Fruit fly (Drosophila melanogaster) whole organism, prepupa: ENCODE results near the gene gdl.

Source experiments
- Blimp-1 ChIP-seq: fragments of 200-800 bp; sonication (Bioruptor generic); optimal IDR thresholded peaks from 3 replicates; lab custom pipeline; 2017; ENCODE audit warnings: missing biosample characterization, missing genetic modification characterization, mild to moderate bottlenecking, moderate library complexity, missing genetic modification reagents
- CG10631 ChIP-seq: fragments of 200-800 bp; sonication (Bioruptor generic); optimal IDR thresholded peaks from 2 replicates; lab custom pipeline; 2016; ENCODE audit warnings: missing biosample characterization, missing genetic modification characterization
- CG11762 ChIP-seq: fragments of 200-800 bp; sonication (Bioruptor generic); optimal IDR thresholded peaks from 3 replicates; lab custom pipeline; 2016; ENCODE audit warnings: missing biosample characterization, missing genetic modification characterization; ENCODE audit not compliant: insufficient read depth
- CG11902 ChIP-seq: fragments of 200-800 bp; sonication (Bioruptor generic); optimal IDR thresholded peaks from 3 replicates; lab custom pipeline; 2016; ENCODE audit warnings: missing biosample characterization, missing genetic modification characterization
- CG1621 ChIP-seq: fragments of 200-800 bp; sonication (Bioruptor generic); optimal IDR thresholded peaks from 3 replicates; lab custom pipeline; 2018; ENCODE audit warnings: missing biosample characterization, mild to moderate bottlenecking, missing genetic modification characterization
- CG3032 ChIP-seq: fragments of 200-800 bp; optimal IDR thresholded peaks from 2 replicates; lab custom pipeline; 2019; ENCODE audit warnings: missing biosample characterization, mild to moderate bottlenecking, missing genetic modification characterization, moderate library complexity
- CG31627 ChIP-seq: fragments of 200-800 bp; sonication (Bioruptor generic); optimal IDR thresholded peaks from 3 replicates; lab custom pipeline; 2016; ENCODE audit warnings: missing biosample characterization, missing genetic modification characterization
- CG32006 ChIP-seq: fragments of 200-800 bp; sonication (Bioruptor generic); optimal IDR thresholded peaks from 3 replicates; lab custom pipeline; 2017; ENCODE audit warnings: missing biosample characterization, mild to moderate bottlenecking, missing genetic modification characterization
- CG3919 ChIP-seq: fragments of 200-800 bp; sonication (Bioruptor generic); optimal IDR thresholded peaks from 3 replicates; lab custom pipeline; 2016; ENCODE audit warnings: missing biosample characterization, missing genetic modification characterization
- CG4318 ChIP-seq: fragments of 200-800 bp; sonication (Bioruptor generic); optimal IDR thresholded peaks from 3 replicates; lab custom pipeline; 2017; ENCODE audit warnings: missing biosample characterization, mild to moderate bottlenecking, missing genetic modification characterization
- CG6163 ChIP-seq: fragments of 200-800 bp; sonication (Bioruptor generic); IDR thresholded peaks from 3 replicates; pipeline ENCODE4 v1.3.6; 2022; ENCODE audit warnings: missing biosample characterization, missing genetic modification characterization
- CG6276 ChIP-seq: fragments of 200-800 bp; sonication (Bioruptor generic); optimal IDR thresholded peaks from 2 replicates; lab custom pipeline; 2017; ENCODE audit warnings: missing biosample characterization, mild to moderate bottlenecking, missing genetic modification characterization
- CG6792 ChIP-seq: fragments of 200-800 bp; sonication (Bioruptor generic); optimal IDR thresholded peaks from 3 replicates; lab custom pipeline; 2016; ENCODE audit warnings: missing biosample characterization, missing genetic modification characterization
- CG6808 ChIP-seq: fragments of 200-800 bp; sonication (Bioruptor generic); optimal IDR thresholded peaks from 3 replicates; lab custom pipeline; 2017; ENCODE audit warnings: missing biosample characterization, missing genetic modification characterization, mild to moderate bottlenecking, moderate library complexity, missing genetic modification reagents
- CG6854 ChIP-seq: fragments of 200-800 bp; sonication (Bioruptor generic); optimal IDR thresholded peaks from 2 replicates; lab custom pipeline; 2017; ENCODE audit warnings: missing biosample characterization, mild to moderate bottlenecking, missing genetic modification characterization
- CG7368 ChIP-seq: fragments of 200-800 bp; sonication (Bioruptor generic); optimal IDR thresholded peaks from 3 replicates; lab custom pipeline; 2016; ENCODE audit warnings: missing biosample characterization, missing genetic modification characterization
- CG8632 ChIP-seq: fragments of 200-800 bp; sonication (Bioruptor generic); optimal IDR thresholded peaks from 3 replicates; lab custom pipeline; 2016; ENCODE audit warnings: missing biosample characterization, missing genetic modification characterization
- CG9139 ChIP-seq: fragments of 200-800 bp; sonication (Bioruptor generic); optimal IDR thresholded peaks from 3 replicates; lab custom pipeline; 2017; ENCODE audit warnings: missing biosample characterization, mild to moderate bottlenecking, missing genetic modification characterization
- Eip78C ChIP-seq: fragments of 200-800 bp; sonication (Bioruptor generic); peaks from one replicate; lab custom pipeline; 2016; ENCODE audit warnings: missing biosample characterization, missing genetic modification characterization
- Eip93F ChIP-seq: fragments of 200-800 bp; sonication (Bioruptor generic); optimal IDR thresholded peaks from 2 replicates; lab custom pipeline; 2016; ENCODE audit warnings: missing biosample characterization, mild to moderate bottlenecking, missing genetic modification characterization
- Ets21C ChIP-seq: fragments of 200-800 bp; sonication (Bioruptor generic); optimal IDR thresholded peaks from 3 replicates; lab custom pipeline; 2016; ENCODE audit warnings: missing biosample characterization, missing genetic modification characterization
- Ets96B ChIP-seq: fragments of 200-800 bp; optimal IDR thresholded peaks from 2 replicates; lab custom pipeline; 2019; ENCODE audit warnings: missing biosample characterization, mild to moderate bottlenecking, missing genetic modification characterization, moderate library complexity
- Hr38 ChIP-seq: sonication (Bioruptor generic); optimal IDR thresholded peaks from 2 replicates; lab custom pipeline; 2016; ENCODE audit warnings: missing biosample characterization, missing genetic modification characterization
- Lpt ChIP-seq: fragments of 200-800 bp; sonication (Bioruptor generic); optimal IDR thresholded peaks from 3 replicates; lab custom pipeline; 2016; ENCODE audit warnings: missing biosample characterization, missing genetic modification characterization
- Met ChIP-seq: fragments of 200-800 bp; sonication (Bioruptor generic); optimal IDR thresholded peaks from 3 replicates; lab custom pipeline; 2016; ENCODE audit warnings: missing biosample characterization, missing genetic modification characterization
- OdsH ChIP-seq: fragments of 200-800 bp; sonication (Bioruptor generic); optimal IDR thresholded peaks from 3 replicates; lab custom pipeline; 2016; ENCODE audit warnings: missing biosample characterization, missing genetic modification characterization
- Smox ChIP-seq: fragments of 200-800 bp; sonication (Bioruptor generic); optimal IDR thresholded peaks from 3 replicates; lab custom pipeline; 2016; ENCODE audit warnings: missing biosample characterization, missing genetic modification characterization
- Sox102F ChIP-seq: fragments of 200-800 bp; sonication (Bioruptor generic); optimal IDR thresholded peaks from 2 replicates; lab custom pipeline; 2016; ENCODE audit warnings: missing biosample characterization, mild to moderate bottlenecking, missing genetic modification characterization
- Sox15 ChIP-seq: fragments of 200-800 bp; sonication (Bioruptor generic); optimal IDR thresholded peaks from 3 replicates; lab custom pipeline; 2016; ENCODE audit warnings: missing biosample characterization, missing genetic modification characterization
- achi ChIP-seq: fragments of 200-800 bp; sonication (Bioruptor generic); optimal IDR thresholded peaks from 3 replicates; lab custom pipeline; 2016; ENCODE audit warnings: missing biosample characterization, missing genetic modification characterization
- cyc ChIP-seq: fragments of 200-800 bp; sonication (Bioruptor generic); optimal IDR thresholded peaks from 3 replicates; lab custom pipeline; 2016; ENCODE audit warnings: missing biosample characterization, missing genetic modification characterization
- dac ChIP-seq: fragments of 200-800 bp; sonication (Bioruptor generic); optimal IDR thresholded peaks from 2 replicates; lab custom pipeline; 2017; ENCODE audit warnings: missing biosample characterization, mild to moderate bottlenecking, missing genetic modification characterization
- dsx ChIP-seq: fragments of 200-800 bp; optimal IDR thresholded peaks from 3 replicates; lab custom pipeline; 2019; ENCODE audit warnings: missing biosample characterization, mild to moderate bottlenecking, missing genetic modification characterization, moderate library complexity; ENCODE audit not compliant: poor library complexity, severe bottlenecking
- eg ChIP-seq: fragments of 200-800 bp; sonication (Bioruptor generic); IDR thresholded peaks from 3 replicates; pipeline ENCODE4 v1.3.6; 2022; ENCODE audit warnings: missing biosample characterization, missing genetic modification characterization
- esn ChIP-seq: fragments of 200-800 bp; sonication (Bioruptor generic); optimal IDR thresholded peaks from 2 replicates; lab custom pipeline; 2016; ENCODE audit warnings: missing biosample characterization, mild to moderate bottlenecking, missing genetic modification characterization, moderate library complexity
- fd59A ChIP-seq: fragments of 200-800 bp; sonication (Bioruptor generic); optimal IDR thresholded peaks from 2 replicates; lab custom pipeline; 2017; ENCODE audit warnings: missing biosample characterization, mild to moderate bottlenecking, missing genetic modification characterization, missing genetic modification reagents
- fd85E ChIP-seq: fragments of 200-800 bp; sonication (Bioruptor generic); optimal IDR thresholded peaks from 3 replicates; lab custom pipeline; 2016; ENCODE audit warnings: missing biosample characterization, missing genetic modification characterization
- fkh ChIP-seq: fragments of 200-800 bp; sonication (Bioruptor generic); optimal IDR thresholded peaks from 3 replicates; lab custom pipeline; 2017; ENCODE audit warnings: missing biosample characterization, mild to moderate bottlenecking, missing genetic modification characterization, moderate library complexity
- lz ChIP-seq: fragments of 200-800 bp; sonication (Bioruptor generic); optimal IDR thresholded peaks from 3 replicates; lab custom pipeline; 2016; ENCODE audit warnings: missing biosample characterization, missing genetic modification characterization
- pdm3 ChIP-seq: fragments of 200-800 bp; sonication (Bioruptor generic); optimal IDR thresholded peaks from 3 replicates; lab custom pipeline; 2016; ENCODE audit warnings: missing biosample characterization, missing genetic modification characterization
- spab ChIP-seq: fragments of 200-800 bp; sonication (Bioruptor generic); optimal IDR thresholded peaks from 2 replicates; lab custom pipeline; 2017; ENCODE audit warnings: missing biosample characterization, mild to moderate bottlenecking, missing genetic modification characterization, missing genetic modification reagents
- ss ChIP-seq, 2 experiments: fragments of 200-800 bp; sonication (Bioruptor generic); optimal IDR thresholded peaks; 2 replicates in 1 of 2; 3 replicates in 1 of 2; lab custom pipeline; 2017 to 2018; ENCODE audit warnings: mild to moderate bottlenecking in 2 of 2, missing biosample characterization in 2 of 2, missing genetic modification characterization in 2 of 2, moderate library complexity in 1 of 2
- svp ChIP-seq: fragments of 200-800 bp; sonication (Bioruptor generic); peaks from one replicate; lab custom pipeline; 2016; ENCODE audit warnings: missing biosample characterization, missing genetic modification characterization
- topi ChIP-seq: fragments of 200-800 bp; sonication (Bioruptor generic); optimal IDR thresholded peaks from 3 replicates; lab custom pipeline; 2016; ENCODE audit warnings: missing biosample characterization, missing genetic modification characterization
- vri ChIP-seq: fragments of 200-800 bp; sonication (Bioruptor generic); optimal IDR thresholded peaks from 3 replicates; lab custom pipeline; 2016; ENCODE audit warnings: missing biosample characterization, mild to moderate bottlenecking, missing genetic modification characterization

gdl gene

dm6 chr3L:15535800-15536225 lies 26.6 kb downstream of the gdl start (continued):
- peak; percentile 3 for TF ChIP-seq CG1621 (tag; lab: Kevin White, UChicago)
- TF ChIP-seq Ets96B (tag; lab: Kevin White, UChicago) = no peak
- TF ChIP-seq fkh = no peak
- no peak for TF ChIP-seq Smox
- 0 out of 3 replicates have a peak, but pooled peaks have one; percentile 8 for TF ChIP-seq eg (GFP tag; lab: Robert Waterston, UW)
- TF ChIP-seq CG31627 = no peak
- no peak for TF ChIP-seq lz (GFP tag; lab: Kevin White, UChicago)
- peak; percentile 83 for TF ChIP-seq dsx
- peak in 1 of 2 experiments; percentile 49 for TF ChIP-seq ss (GFP tag; optimal IDR thresholded peaks at IDR 0.05; lab: Kevin White, UChicago)
- peak; percentile 7; the same call in 1 of the 3 replicates for TF ChIP-seq CG6163 (GFP tag; lab: Robert Waterston, UW)
- TF ChIP-seq CG11902 = no peak
- no peak for TF ChIP-seq CG7368 (GFP tag; lab: Kevin White, UChicago)
- TF ChIP-seq spab (GFP tag; lab: Kevin White, UChicago) = no peak
- TF ChIP-seq achi (GFP tag; lab: Kevin White, UChicago) = no peak

dm6 chr3L:15536550-15536949 lies 27.3 kb downstream of the gdl start:
- TF ChIP-seq Sox102F (GFP tag; lab: Kevin White, UChicago) = no peak
- peak; percentile 71 for TF ChIP-seq svp (GFP tag; lab: Kevin White, UChicago)
- TF ChIP-seq Blimp-1 (GFP tag; lab: Kevin White, UChicago) = no peak
- TF ChIP-seq Lpt = no peak
- TF ChIP-seq, all 60 proteins: peak for 1

dm6 chr3L:15537916-15538581 lies 28.8 kb downstream of the gdl start:
- TF ChIP-seq vri (GFP tag; lab: Kevin White, UChicago) = no peak
- TF ChIP-seq Smox = peak; percentile 55
- peak; percentile 73 for TF ChIP-seq OdsH (GFP tag; lab: Kevin White, UChicago)
- TF ChIP-seq pdm3 (GFP tag; lab: Kevin White, UChicago) = peak; percentile 68
- peak; percentile 71 for TF ChIP-seq CG4318
- TF ChIP-seq achi (GFP tag; lab: Kevin White, UChicago) = peak; percentile 76
- TF ChIP-seq Eip78C (GFP tag; lab: Kevin White, UChicago) = peak; percentile 93
- TF ChIP-seq Ets96B (tag; lab: Kevin White, UChicago) = peak; percentile 62
- peak; percentile 56 for TF ChIP-seq CG3032 (tag; lab: Kevin White, UChicago)
- no peak for TF ChIP-seq fkh
- peak; percentile 5 for TF ChIP-seq CG11902
- TF ChIP-seq svp (GFP tag; lab: Kevin White, UChicago) = peak; percentile 88
- TF ChIP-seq dsx = peak; percentile 51
- TF ChIP-seq Ets21C = no peak
- peak; percentile 27 for TF ChIP-seq fd59A (GFP tag; lab: Kevin White, UChicago)
- TF ChIP-seq dac = peak; percentile 41
- no peak for TF ChIP-seq Blimp-1 (GFP tag; lab: Kevin White, UChicago)
- peak; percentile 79 for TF ChIP-seq CG6276
- TF ChIP-seq ss (GFP tag; optimal IDR thresholded peaks at IDR 0.05; lab: Kevin White, UChicago) = peak; percentile 36 to 67
- TF ChIP-seq CG6808 (GFP tag; lab: Kevin White, UChicago) = peak; percentile 64
- TF ChIP-seq CG8632 (GFP tag; lab: Kevin White, UChicago) = peak; percentile 29
- TF ChIP-seq eg (GFP tag; lab: Robert Waterston, UW) = peak; percentile 62; the same call in 1 of the 3 replicates
- TF ChIP-seq fd85E (GFP tag; lab: Kevin White, UChicago) = no peak
- peak; percentile 35 for TF ChIP-seq Sox15
- peak; percentile 49 for TF ChIP-seq topi (GFP tag; lab: Kevin White, UChicago)
- peak; percentile 27 for TF ChIP-seq CG6792 (GFP tag; lab: Kevin White, UChicago)
- TF ChIP-seq Lpt = peak; percentile 66
- peak; percentile 20 for TF ChIP-seq cyc (GFP tag; lab: Kevin White, UChicago)
- peak; percentile 90 for TF ChIP-seq CG32006 (GFP tag; lab: Kevin White, UChicago)
- no peak for TF ChIP-seq Hr38 (GFP tag; lab: Kevin White, UChicago)
- TF ChIP-seq CG6854 = no peak
- peak; percentile 46 for TF ChIP-seq esn (GFP tag; lab: Kevin White, UChicago)
- peak; percentile 56 for TF ChIP-seq Met (GFP tag; lab: Kevin White, UChicago)
- peak; percentile 70 for TF ChIP-seq CG10631 (GFP tag; lab: Kevin White, UChicago)
- peak; percentile 45 for TF ChIP-seq CG3919
- TF ChIP-seq CG11762 (GFP tag; lab: Kevin White, UChicago) = peak; percentile 59
- no peak for TF ChIP-seq CG9139 (GFP tag; lab: Kevin White, UChicago)
- peak; percentile 31 for TF ChIP-seq Sox102F (GFP tag; lab: Kevin White, UChicago)
- no peak for TF ChIP-seq Eip93F (GFP tag; lab: Kevin White, UChicago)
